Fruit fly (Drosophila melanogaster) whole organism, prepupa: ENCODE data around the gene CG34135.

Experiments
- Blimp-1 ChIP-seq: fragments of 200-800 bp; sonication (Bioruptor generic); optimal IDR thresholded peaks from 3 replicates; lab custom pipeline; 2017; ENCODE audit warnings: missing biosample characterization, missing genetic modification characterization, mild to moderate bottlenecking, moderate library complexity, missing genetic modification reagents
- CG10631 ChIP-seq: fragments of 200-800 bp; sonication (Bioruptor generic); optimal IDR thresholded peaks from 2 replicates; lab custom pipeline; 2016; ENCODE audit warnings: missing biosample characterization, missing genetic modification characterization
- CG10669 ChIP-seq: fragments of 200-800 bp; sonication (Bioruptor generic); optimal IDR thresholded peaks from 3 replicates; lab custom pipeline; 2018; ENCODE audit warnings: missing biosample characterization, mild to moderate bottlenecking, missing genetic modification characterization, moderate library complexity
- CG11762 ChIP-seq: fragments of 200-800 bp; sonication (Bioruptor generic); optimal IDR thresholded peaks from 3 replicates; lab custom pipeline; 2016; ENCODE audit warnings: missing biosample characterization, missing genetic modification characterization; ENCODE audit not compliant: insufficient read depth
- CG1621 ChIP-seq: fragments of 200-800 bp; sonication (Bioruptor generic); optimal IDR thresholded peaks from 3 replicates; lab custom pipeline; 2018; ENCODE audit warnings: missing biosample characterization, mild to moderate bottlenecking, missing genetic modification characterization
- CG16779 ChIP-seq: fragments of 200-800 bp; sonication (Bioruptor generic); optimal IDR thresholded peaks from 3 replicates; lab custom pipeline; 2017; ENCODE audit warnings: missing biosample characterization, mild to moderate bottlenecking, missing genetic modification characterization
- CG3032 ChIP-seq: fragments of 200-800 bp; optimal IDR thresholded peaks from 2 replicates; lab custom pipeline; 2019; ENCODE audit warnings: missing biosample characterization, mild to moderate bottlenecking, missing genetic modification characterization, moderate library complexity
- CG31627 ChIP-seq: fragments of 200-800 bp; sonication (Bioruptor generic); optimal IDR thresholded peaks from 3 replicates; lab custom pipeline; 2016; ENCODE audit warnings: missing biosample characterization, missing genetic modification characterization
- CG32006 ChIP-seq: fragments of 200-800 bp; sonication (Bioruptor generic); optimal IDR thresholded peaks from 3 replicates; lab custom pipeline; 2017; ENCODE audit warnings: missing biosample characterization, mild to moderate bottlenecking, missing genetic modification characterization
- CG34406 ChIP-seq: fragments of 200-800 bp; sonication (Bioruptor generic); optimal IDR thresholded peaks from 3 replicates; lab custom pipeline; 2016; ENCODE audit warnings: missing biosample characterization, missing genetic modification characterization
- CG3919 ChIP-seq: fragments of 200-800 bp; sonication (Bioruptor generic); optimal IDR thresholded peaks from 3 replicates; lab custom pipeline; 2016; ENCODE audit warnings: missing biosample characterization, missing genetic modification characterization
- CG6276 ChIP-seq: fragments of 200-800 bp; sonication (Bioruptor generic); optimal IDR thresholded peaks from 2 replicates; lab custom pipeline; 2017; ENCODE audit warnings: missing biosample characterization, mild to moderate bottlenecking, missing genetic modification characterization
- CG6808 ChIP-seq: fragments of 200-800 bp; sonication (Bioruptor generic); optimal IDR thresholded peaks from 3 replicates; lab custom pipeline; 2017; ENCODE audit warnings: missing biosample characterization, missing genetic modification characterization, mild to moderate bottlenecking, moderate library complexity, missing genetic modification reagents
- CG6854 ChIP-seq: fragments of 200-800 bp; sonication (Bioruptor generic); optimal IDR thresholded peaks from 2 replicates; lab custom pipeline; 2017; ENCODE audit warnings: missing biosample characterization, mild to moderate bottlenecking, missing genetic modification characterization
- CG8119 ChIP-seq: fragments of 200-800 bp; sonication (Bioruptor generic); IDR thresholded peaks from 3 replicates; pipeline ENCODE4 v1.3.6; 2022; ENCODE audit warnings: missing biosample characterization, missing genetic modification characterization
- CG9139 ChIP-seq: fragments of 200-800 bp; sonication (Bioruptor generic); optimal IDR thresholded peaks from 3 replicates; lab custom pipeline; 2017; ENCODE audit warnings: missing biosample characterization, mild to moderate bottlenecking, missing genetic modification characterization
- Eip75B ChIP-seq: fragments of 200-800 bp; sonication (Bioruptor generic); optimal IDR thresholded peaks from 3 replicates; lab custom pipeline; 2016; ENCODE audit warnings: missing biosample characterization, missing genetic modification characterization
- Eip78C ChIP-seq: fragments of 200-800 bp; sonication (Bioruptor generic); peaks from one replicate; lab custom pipeline; 2016; ENCODE audit warnings: missing biosample characterization, missing genetic modification characterization
- Ets21C ChIP-seq: fragments of 200-800 bp; sonication (Bioruptor generic); optimal IDR thresholded peaks from 3 replicates; lab custom pipeline; 2016; ENCODE audit warnings: missing biosample characterization, missing genetic modification characterization
- Ets96B ChIP-seq: fragments of 200-800 bp; optimal IDR thresholded peaks from 2 replicates; lab custom pipeline; 2019; ENCODE audit warnings: missing biosample characterization, mild to moderate bottlenecking, missing genetic modification characterization, moderate library complexity
- Gug ChIP-seq: fragments of 200-800 bp; sonication (Bioruptor generic); IDR thresholded peaks from 2 replicates; pipeline ENCODE4 v1.3.6; 2022; ENCODE audit warnings: missing biosample characterization, missing genetic modification characterization
- Hr38 ChIP-seq: sonication (Bioruptor generic); optimal IDR thresholded peaks from 2 replicates; lab custom pipeline; 2016; ENCODE audit warnings: missing biosample characterization, missing genetic modification characterization
- Lpt ChIP-seq: fragments of 200-800 bp; sonication (Bioruptor generic); optimal IDR thresholded peaks from 3 replicates; lab custom pipeline; 2016; ENCODE audit warnings: missing biosample characterization, missing genetic modification characterization
- Sox102F ChIP-seq: fragments of 200-800 bp; sonication (Bioruptor generic); optimal IDR thresholded peaks from 2 replicates; lab custom pipeline; 2016; ENCODE audit warnings: missing biosample characterization, mild to moderate bottlenecking, missing genetic modification characterization
- Sox14 ChIP-seq: fragments of 200-800 bp; sonication (Bioruptor generic); optimal IDR thresholded peaks from 3 replicates; lab custom pipeline; 2016; ENCODE audit warnings: missing biosample characterization, missing genetic modification characterization
- Sox15 ChIP-seq: fragments of 200-800 bp; sonication (Bioruptor generic); optimal IDR thresholded peaks from 3 replicates; lab custom pipeline; 2016; ENCODE audit warnings: missing biosample characterization, missing genetic modification characterization
- acj6 ChIP-seq: fragments of 200-800 bp; sonication (Bioruptor generic); optimal IDR thresholded peaks from 3 replicates; lab custom pipeline; 2016; ENCODE audit warnings: missing biosample characterization, missing genetic modification characterization
- cyc ChIP-seq: fragments of 200-800 bp; sonication (Bioruptor generic); optimal IDR thresholded peaks from 3 replicates; lab custom pipeline; 2016; ENCODE audit warnings: missing biosample characterization, missing genetic modification characterization
- dac ChIP-seq: fragments of 200-800 bp; sonication (Bioruptor generic); optimal IDR thresholded peaks from 2 replicates; lab custom pipeline; 2017; ENCODE audit warnings: missing biosample characterization, mild to moderate bottlenecking, missing genetic modification characterization
- dsx ChIP-seq: fragments of 200-800 bp; optimal IDR thresholded peaks from 3 replicates; lab custom pipeline; 2019; ENCODE audit warnings: missing biosample characterization, mild to moderate bottlenecking, missing genetic modification characterization, moderate library complexity; ENCODE audit not compliant: poor library complexity, severe bottlenecking
- eg ChIP-seq: fragments of 200-800 bp; sonication (Bioruptor generic); IDR thresholded peaks from 3 replicates; pipeline ENCODE4 v1.3.6; 2022; ENCODE audit warnings: missing biosample characterization, missing genetic modification characterization
- esn ChIP-seq: fragments of 200-800 bp; sonication (Bioruptor generic); optimal IDR thresholded peaks from 2 replicates; lab custom pipeline; 2016; ENCODE audit warnings: missing biosample characterization, mild to moderate bottlenecking, missing genetic modification characterization, moderate library complexity
- fd85E ChIP-seq: fragments of 200-800 bp; sonication (Bioruptor generic); optimal IDR thresholded peaks from 3 replicates; lab custom pipeline; 2016; ENCODE audit warnings: missing biosample characterization, missing genetic modification characterization
- lz ChIP-seq: fragments of 200-800 bp; sonication (Bioruptor generic); optimal IDR thresholded peaks from 3 replicates; lab custom pipeline; 2016; ENCODE audit warnings: missing biosample characterization, missing genetic modification characterization
- net ChIP-seq: fragments of 200-800 bp; sonication (Bioruptor generic); optimal IDR thresholded peaks from 3 replicates; lab custom pipeline; 2016; ENCODE audit warnings: missing biosample characterization, missing genetic modification characterization
- pdm3 ChIP-seq: fragments of 200-800 bp; sonication (Bioruptor generic); optimal IDR thresholded peaks from 3 replicates; lab custom pipeline; 2016; ENCODE audit warnings: missing biosample characterization, missing genetic modification characterization
- spab ChIP-seq: fragments of 200-800 bp; sonication (Bioruptor generic); optimal IDR thresholded peaks from 2 replicates; lab custom pipeline; 2017; ENCODE audit warnings: missing biosample characterization, mild to moderate bottlenecking, missing genetic modification characterization, missing genetic modification reagents
- ss ChIP-seq, 2 experiments: fragments of 200-800 bp; sonication (Bioruptor generic); optimal IDR thresholded peaks; 2 replicates in 1 of 2; 3 replicates in 1 of 2; lab custom pipeline; 2017 to 2018; ENCODE audit warnings: mild to moderate bottlenecking in 2 of 2, missing biosample characterization in 2 of 2, missing genetic modification characterization in 2 of 2, moderate library complexity in 1 of 2
- svp ChIP-seq: fragments of 200-800 bp; sonication (Bioruptor generic); peaks from one replicate; lab custom pipeline; 2016; ENCODE audit warnings: missing biosample characterization, missing genetic modification characterization
- vri ChIP-seq: fragments of 200-800 bp; sonication (Bioruptor generic); optimal IDR thresholded peaks from 3 replicates; lab custom pipeline; 2016; ENCODE audit warnings: missing biosample characterization, mild to moderate bottlenecking, missing genetic modification characterization

The CG34135 gene

DNA sequence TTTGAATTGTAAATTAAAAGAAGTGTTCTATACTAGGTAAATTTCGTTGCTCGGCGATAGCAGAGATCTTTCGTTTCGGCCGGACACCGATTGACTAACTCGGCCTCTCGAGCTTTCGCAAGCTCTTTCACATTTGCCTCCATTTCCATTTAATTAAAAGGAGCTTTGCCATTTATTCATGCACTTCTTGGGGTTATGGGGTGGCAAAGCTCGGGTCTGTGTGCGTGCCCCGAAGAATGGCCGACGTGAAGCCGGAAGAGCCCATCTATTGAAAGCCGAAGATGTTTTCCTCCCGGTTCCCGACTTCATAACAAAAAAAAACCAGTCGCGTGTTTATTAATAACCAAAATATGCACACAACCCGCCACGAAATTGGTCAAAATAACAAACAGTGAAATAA, 31.9 kb upstream of the CG34135 start:
- TF ChIP-seq svp = peak; percentile 95
- no peak for TF ChIP-seq Sox15
- TF ChIP-seq Eip78C (GFP tag; lab: Kevin White, UChicago) = peak; percentile 57
- no peak for TF ChIP-seq dsx (GFP tag; lab: Kevin White, UChicago)
- TF ChIP-seq, all 60 proteins: peak for 2

dm6 chr3R:8798332-8798731, 30.3 kb upstream of the CG34135 start:
- TF ChIP-seq esn (GFP tag; lab: Kevin White, UChicago) (no peak), svp (no peak), spab (GFP tag; lab: Kevin White, UChicago) (no peak), ss (GFP tag; optimal IDR thresholded peaks at IDR 0.05; lab: Kevin White, UChicago) (no peak)

DNA sequence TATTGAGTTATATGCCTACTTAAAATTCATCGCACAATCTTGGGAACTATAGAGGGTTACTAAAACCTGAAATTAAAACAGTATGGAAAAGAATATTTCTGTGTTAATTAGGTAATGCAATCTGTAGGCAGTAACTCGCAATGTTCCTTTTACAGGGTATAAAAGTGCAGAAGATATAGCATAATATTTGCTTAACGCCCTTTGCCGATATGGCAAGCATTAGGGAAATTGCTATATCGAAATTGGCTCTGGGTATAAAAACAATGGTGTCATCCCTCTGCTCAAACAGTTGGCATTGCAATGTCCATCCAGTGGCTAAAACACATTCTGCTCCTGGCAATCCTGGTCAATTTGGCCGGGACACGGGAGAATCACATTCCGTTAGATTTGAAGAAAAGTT, 26.4 kb upstream of the CG34135 start, which contains the start of gene Ir85a:
TSS of gene Ir85a (plus strand) at position 301 of the 400 bp plus-strand sequence.
- TF ChIP-seq spab (GFP tag; lab: Kevin White, UChicago) = no peak
- no peak for TF ChIP-seq CG11762 (GFP tag; lab: Kevin White, UChicago)
- TF ChIP-seq Hr38 = no peak
- no peak for TF ChIP-seq CG6276 (GFP tag; lab: Kevin White, UChicago)
- no peak for TF ChIP-seq Sox14
- TF ChIP-seq vri (GFP tag; lab: Kevin White, UChicago) = no peak
- no peak for TF ChIP-seq net (GFP tag; lab: Kevin White, UChicago)
- no peak for TF ChIP-seq CG31627 (GFP tag; lab: Kevin White, UChicago)
- no peak for TF ChIP-seq Sox15
- no peak for TF ChIP-seq Ets21C
- TF ChIP-seq CG32006 = no peak
- no peak for TF ChIP-seq CG10631 (GFP tag; lab: Kevin White, UChicago)
- TF ChIP-seq CG3032 (tag; lab: Kevin White, UChicago) = no peak
- TF ChIP-seq CG3919 (GFP tag; lab: Kevin White, UChicago) = no peak
- TF ChIP-seq Eip75B (GFP tag; lab: Kevin White, UChicago) = no peak
- TF ChIP-seq svp = no peak
- TF ChIP-seq dac (GFP tag; lab: Kevin White, UChicago) = no peak
- TF ChIP-seq dsx (GFP tag; lab: Kevin White, UChicago) = no peak

DNA sequence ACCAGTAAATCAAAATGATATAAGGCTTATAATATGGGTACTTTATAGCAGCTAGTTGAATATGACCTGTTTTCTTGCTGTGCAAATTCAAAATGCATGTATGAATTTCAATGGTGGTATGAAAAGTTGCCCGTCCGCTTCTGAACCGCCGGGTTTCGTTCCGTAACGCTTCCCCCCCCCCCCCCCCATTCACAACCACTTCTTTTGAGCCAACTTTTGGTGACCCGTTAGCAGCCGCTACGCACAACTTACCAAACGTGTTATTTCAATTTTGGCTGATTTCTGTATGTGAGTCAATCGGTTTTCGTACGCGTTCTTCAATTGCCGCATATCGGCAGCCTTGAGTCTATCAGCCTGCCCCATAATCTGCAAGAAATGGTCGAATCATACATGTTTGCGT, 25.7 kb upstream of the CG34135 start:
- TF ChIP-seq CG6854 (GFP tag; lab: Kevin White, UChicago) (no peak), Eip78C (GFP tag; lab: Kevin White, UChicago) (peak; percentile 53)

DNA sequence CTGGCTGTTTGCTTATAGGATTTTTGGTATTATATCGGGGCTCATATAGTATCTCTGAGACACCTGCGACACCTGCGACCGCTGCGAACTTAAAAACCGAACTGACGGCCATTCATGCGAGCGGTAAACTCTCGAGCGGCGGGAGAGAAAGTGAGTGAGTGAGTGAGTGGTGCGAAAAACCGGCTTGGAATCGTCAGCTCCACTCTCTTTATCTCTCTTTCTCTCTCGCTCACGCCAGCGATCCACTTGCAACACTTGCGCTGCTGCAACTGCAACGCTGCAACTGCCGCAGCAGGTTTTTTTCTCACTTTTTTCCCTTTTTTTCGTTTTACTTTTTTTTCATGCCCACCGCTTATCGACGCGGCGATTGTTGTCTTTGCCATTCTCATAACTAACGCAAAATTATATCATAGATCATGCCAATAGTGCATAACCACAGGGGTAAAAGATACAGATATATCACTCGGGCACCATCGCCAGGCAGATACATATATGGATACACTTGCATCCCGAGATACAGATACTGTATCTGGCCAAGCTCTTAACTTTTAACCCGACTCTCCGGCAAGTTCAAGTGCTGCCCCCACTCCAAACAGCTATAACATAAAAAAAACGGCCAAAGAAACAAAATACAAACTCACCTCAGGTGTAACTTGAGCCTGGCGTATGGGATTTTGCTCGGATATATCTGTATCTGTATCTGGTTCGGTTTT, 24.6 kb upstream of the CG34135 start:
- TF ChIP-seq CG8119 (GFP tag; lab: Robert Waterston, UW) (peak; percentile 80), CG6808 (GFP tag; lab: Kevin White, UChicago) (peak; percentile 86), Hr38 (no peak), eg (GFP tag; lab: Robert Waterston, UW) (peak; percentile 73; the same call in 2 of the 3 replicates), dsx (GFP tag; lab: Kevin White, UChicago) (peak; percentile 60), CG10669 (GFP tag; lab: Kevin White, UChicago) (peak; percentile 27), CG10631 (GFP tag; lab: Kevin White, UChicago) (no peak), acj6 (no peak), CG32006 (peak; percentile 37), net (GFP tag; lab: Kevin White, UChicago) (peak; percentile 57), CG1621 (tag; lab: Kevin White, UChicago) (peak; percentile 20), cyc (GFP tag; lab: Kevin White, UChicago) (no peak), CG16779 (peak; percentile 63), spab (GFP tag; lab: Kevin White, UChicago) (peak; percentile 65), CG34406 (GFP tag; lab: Kevin White, UChicago) (no peak), pdm3 (GFP tag; lab: Kevin White, UChicago) (peak; percentile 31), CG9139 (GFP tag; lab: Kevin White, UChicago) (peak; percentile 81), fd85E (GFP tag; lab: Kevin White, UChicago) (no peak), CG6854 (GFP tag; lab: Kevin White, UChicago) (peak; percentile 82), Lpt (GFP tag; lab: Kevin White, UChicago) (peak; percentile 74), lz (GFP tag; lab: Kevin White, UChicago) (no peak), Gug (GFP tag; lab: Robert Waterston, UW) (no peak), svp (peak; percentile 58), Ets96B (tag; lab: Kevin White, UChicago) (peak; percentile 45), Sox102F (peak; percentile 37), vri (GFP tag; lab: Kevin White, UChicago) (no peak), CG31627 (GFP tag; lab: Kevin White, UChicago) (no peak), Blimp-1 (GFP tag; lab: Kevin White, UChicago) (peak; percentile 94), dac (GFP tag; lab: Kevin White, UChicago) (peak; percentile 9), CG3032 (tag; lab: Kevin White, UChicago) (peak; percentile 43)
